Fruit fly (Drosophila melanogaster) whole organism, prepupa: ENCODE measurements around the gene CG43759.

ENCODE experiments used
- Blimp-1 ChIP-seq: fragments of 200-800 bp; sonication (Bioruptor generic); optimal IDR thresholded peaks from 3 replicates; lab custom pipeline; 2017; ENCODE audit warnings: missing biosample characterization, missing genetic modification characterization, mild to moderate bottlenecking, moderate library complexity, missing genetic modification reagents
- CG10669 ChIP-seq: fragments of 200-800 bp; sonication (Bioruptor generic); optimal IDR thresholded peaks from 3 replicates; lab custom pipeline; 2018; ENCODE audit warnings: missing biosample characterization, mild to moderate bottlenecking, missing genetic modification characterization, moderate library complexity
- CG11294 ChIP-seq: fragments of 200-800 bp; sonication (Bioruptor generic); IDR thresholded peaks from 2 replicates; pipeline ENCODE4 v1.3.6; 2022; ENCODE audit warnings: missing biosample characterization, missing genetic modification characterization
- CG11902 ChIP-seq: fragments of 200-800 bp; sonication (Bioruptor generic); optimal IDR thresholded peaks from 3 replicates; lab custom pipeline; 2016; ENCODE audit warnings: missing biosample characterization, missing genetic modification characterization
- CG15336 ChIP-seq: fragments of 200-800 bp; sonication (Bioruptor generic); IDR thresholded peaks from 2 replicates; pipeline ENCODE4 v1.3.6; 2022; ENCODE audit warnings: missing biosample characterization, missing genetic modification characterization
- CG3032 ChIP-seq: fragments of 200-800 bp; optimal IDR thresholded peaks from 2 replicates; lab custom pipeline; 2019; ENCODE audit warnings: missing biosample characterization, mild to moderate bottlenecking, missing genetic modification characterization, moderate library complexity
- CG31627 ChIP-seq: fragments of 200-800 bp; sonication (Bioruptor generic); optimal IDR thresholded peaks from 3 replicates; lab custom pipeline; 2016; ENCODE audit warnings: missing biosample characterization, missing genetic modification characterization
- CG34406 ChIP-seq: fragments of 200-800 bp; sonication (Bioruptor generic); optimal IDR thresholded peaks from 3 replicates; lab custom pipeline; 2016; ENCODE audit warnings: missing biosample characterization, missing genetic modification characterization
- CG4318 ChIP-seq: fragments of 200-800 bp; sonication (Bioruptor generic); optimal IDR thresholded peaks from 3 replicates; lab custom pipeline; 2017; ENCODE audit warnings: missing biosample characterization, mild to moderate bottlenecking, missing genetic modification characterization
- CG6163 ChIP-seq: fragments of 200-800 bp; sonication (Bioruptor generic); IDR thresholded peaks from 3 replicates; pipeline ENCODE4 v1.3.6; 2022; ENCODE audit warnings: missing biosample characterization, missing genetic modification characterization
- CG6276 ChIP-seq: fragments of 200-800 bp; sonication (Bioruptor generic); optimal IDR thresholded peaks from 2 replicates; lab custom pipeline; 2017; ENCODE audit warnings: missing biosample characterization, mild to moderate bottlenecking, missing genetic modification characterization
- CG6792 ChIP-seq: fragments of 200-800 bp; sonication (Bioruptor generic); optimal IDR thresholded peaks from 3 replicates; lab custom pipeline; 2016; ENCODE audit warnings: missing biosample characterization, missing genetic modification characterization
- CG6808 ChIP-seq: fragments of 200-800 bp; sonication (Bioruptor generic); optimal IDR thresholded peaks from 3 replicates; lab custom pipeline; 2017; ENCODE audit warnings: missing biosample characterization, missing genetic modification characterization, mild to moderate bottlenecking, moderate library complexity, missing genetic modification reagents
- CG7368 ChIP-seq: fragments of 200-800 bp; sonication (Bioruptor generic); optimal IDR thresholded peaks from 3 replicates; lab custom pipeline; 2016; ENCODE audit warnings: missing biosample characterization, missing genetic modification characterization
- CG8119 ChIP-seq: fragments of 200-800 bp; sonication (Bioruptor generic); IDR thresholded peaks from 3 replicates; pipeline ENCODE4 v1.3.6; 2022; ENCODE audit warnings: missing biosample characterization, missing genetic modification characterization
- CG8632 ChIP-seq: fragments of 200-800 bp; sonication (Bioruptor generic); optimal IDR thresholded peaks from 3 replicates; lab custom pipeline; 2016; ENCODE audit warnings: missing biosample characterization, missing genetic modification characterization
- CG9139 ChIP-seq: fragments of 200-800 bp; sonication (Bioruptor generic); optimal IDR thresholded peaks from 3 replicates; lab custom pipeline; 2017; ENCODE audit warnings: missing biosample characterization, mild to moderate bottlenecking, missing genetic modification characterization
- Eip75B ChIP-seq: fragments of 200-800 bp; sonication (Bioruptor generic); optimal IDR thresholded peaks from 3 replicates; lab custom pipeline; 2016; ENCODE audit warnings: missing biosample characterization, missing genetic modification characterization
- Eip78C ChIP-seq: fragments of 200-800 bp; sonication (Bioruptor generic); peaks from one replicate; lab custom pipeline; 2016; ENCODE audit warnings: missing biosample characterization, missing genetic modification characterization
- Eip93F ChIP-seq: fragments of 200-800 bp; sonication (Bioruptor generic); optimal IDR thresholded peaks from 2 replicates; lab custom pipeline; 2016; ENCODE audit warnings: missing biosample characterization, mild to moderate bottlenecking, missing genetic modification characterization
- Ets21C ChIP-seq: fragments of 200-800 bp; sonication (Bioruptor generic); optimal IDR thresholded peaks from 3 replicates; lab custom pipeline; 2016; ENCODE audit warnings: missing biosample characterization, missing genetic modification characterization
- Ets96B ChIP-seq: fragments of 200-800 bp; optimal IDR thresholded peaks from 2 replicates; lab custom pipeline; 2019; ENCODE audit warnings: missing biosample characterization, mild to moderate bottlenecking, missing genetic modification characterization, moderate library complexity
- Gug ChIP-seq: fragments of 200-800 bp; sonication (Bioruptor generic); IDR thresholded peaks from 2 replicates; pipeline ENCODE4 v1.3.6; 2022; ENCODE audit warnings: missing biosample characterization, missing genetic modification characterization
- Hr38 ChIP-seq: sonication (Bioruptor generic); optimal IDR thresholded peaks from 2 replicates; lab custom pipeline; 2016; ENCODE audit warnings: missing biosample characterization, missing genetic modification characterization
- Hr39 ChIP-seq: fragments of 200-800 bp; sonication (Bioruptor generic); optimal IDR thresholded peaks from 2 replicates; lab custom pipeline; 2016; ENCODE audit warnings: missing biosample characterization, missing genetic modification characterization
- Hr4 ChIP-seq: fragments of 200-800 bp; sonication (Bioruptor generic); optimal IDR thresholded peaks from 3 replicates; lab custom pipeline; 2016; ENCODE audit warnings: missing biosample characterization, missing genetic modification characterization
- Met ChIP-seq: fragments of 200-800 bp; sonication (Bioruptor generic); optimal IDR thresholded peaks from 3 replicates; lab custom pipeline; 2016; ENCODE audit warnings: missing biosample characterization, missing genetic modification characterization
- Sox14 ChIP-seq: fragments of 200-800 bp; sonication (Bioruptor generic); optimal IDR thresholded peaks from 3 replicates; lab custom pipeline; 2016; ENCODE audit warnings: missing biosample characterization, missing genetic modification characterization
- achi ChIP-seq: fragments of 200-800 bp; sonication (Bioruptor generic); optimal IDR thresholded peaks from 3 replicates; lab custom pipeline; 2016; ENCODE audit warnings: missing biosample characterization, missing genetic modification characterization
- acj6 ChIP-seq: fragments of 200-800 bp; sonication (Bioruptor generic); optimal IDR thresholded peaks from 3 replicates; lab custom pipeline; 2016; ENCODE audit warnings: missing biosample characterization, missing genetic modification characterization
- dac ChIP-seq: fragments of 200-800 bp; sonication (Bioruptor generic); optimal IDR thresholded peaks from 2 replicates; lab custom pipeline; 2017; ENCODE audit warnings: missing biosample characterization, mild to moderate bottlenecking, missing genetic modification characterization
- dsx ChIP-seq: fragments of 200-800 bp; optimal IDR thresholded peaks from 3 replicates; lab custom pipeline; 2019; ENCODE audit warnings: missing biosample characterization, mild to moderate bottlenecking, missing genetic modification characterization, moderate library complexity; ENCODE audit not compliant: poor library complexity, severe bottlenecking
- eg ChIP-seq: fragments of 200-800 bp; sonication (Bioruptor generic); IDR thresholded peaks from 3 replicates; pipeline ENCODE4 v1.3.6; 2022; ENCODE audit warnings: missing biosample characterization, missing genetic modification characterization
- esn ChIP-seq: fragments of 200-800 bp; sonication (Bioruptor generic); optimal IDR thresholded peaks from 2 replicates; lab custom pipeline; 2016; ENCODE audit warnings: missing biosample characterization, mild to moderate bottlenecking, missing genetic modification characterization, moderate library complexity
- fd59A ChIP-seq: fragments of 200-800 bp; sonication (Bioruptor generic); optimal IDR thresholded peaks from 2 replicates; lab custom pipeline; 2017; ENCODE audit warnings: missing biosample characterization, mild to moderate bottlenecking, missing genetic modification characterization, missing genetic modification reagents
- fd85E ChIP-seq: fragments of 200-800 bp; sonication (Bioruptor generic); optimal IDR thresholded peaks from 3 replicates; lab custom pipeline; 2016; ENCODE audit warnings: missing biosample characterization, missing genetic modification characterization
- net ChIP-seq: fragments of 200-800 bp; sonication (Bioruptor generic); optimal IDR thresholded peaks from 3 replicates; lab custom pipeline; 2016; ENCODE audit warnings: missing biosample characterization, missing genetic modification characterization
- salr ChIP-seq, 2 experiments: fragments of 200-800 bp; sonication (Bioruptor generic); optimal IDR thresholded peaks; 3 replicates each; lab custom pipeline; 2016 to 2018; ENCODE audit warnings: missing biosample characterization in 2 of 2, missing genetic modification characterization in 2 of 2, mild to moderate bottlenecking in 1 of 2
- svp ChIP-seq: fragments of 200-800 bp; sonication (Bioruptor generic); peaks from one replicate; lab custom pipeline; 2016; ENCODE audit warnings: missing biosample characterization, missing genetic modification characterization
- topi ChIP-seq: fragments of 200-800 bp; sonication (Bioruptor generic); optimal IDR thresholded peaks from 3 replicates; lab custom pipeline; 2016; ENCODE audit warnings: missing biosample characterization, missing genetic modification characterization

The CG43759 gene

DNA sequence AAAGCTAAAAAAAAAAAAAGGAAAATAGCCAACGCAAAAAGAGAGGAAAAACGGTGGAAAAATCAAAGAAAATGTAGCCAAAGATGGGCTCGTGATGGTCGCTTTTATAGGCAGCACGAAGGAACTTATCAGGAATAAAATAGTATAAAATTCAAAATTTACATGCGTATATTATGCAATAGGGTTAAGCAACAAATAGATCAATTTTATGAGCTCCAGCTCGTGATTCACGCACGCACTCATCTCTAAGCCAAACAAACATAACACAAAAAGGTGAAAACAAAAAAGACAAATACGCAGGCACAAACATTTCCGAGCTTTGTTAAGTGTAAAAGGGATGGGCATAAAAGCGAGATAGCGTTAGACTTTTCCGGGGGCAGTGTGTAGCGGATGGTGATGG lies 78.7 kb downstream of the CG43759 start (continued):
- no peak for TF ChIP-seq CG8632
- TF ChIP-seq salr (GFP tag; optimal IDR thresholded peaks at IDR 0.05; lab: Kevin White, UChicago), result peak in 1 of 2 experiments; percentile 49
- peak; percentile 75 for TF ChIP-seq CG6163
- TF ChIP-seq Hr4 (GFP tag; lab: Kevin White, UChicago), result peak; percentile 70
- no peak for TF ChIP-seq CG31627 (GFP tag; lab: Kevin White, UChicago)
- TF ChIP-seq CG6792 (GFP tag; lab: Kevin White, UChicago), result no peak
- TF ChIP-seq svp (GFP tag; lab: Kevin White, UChicago), result peak; percentile 64
- no peak for TF ChIP-seq Blimp-1 (GFP tag; lab: Kevin White, UChicago)
- no peak for TF ChIP-seq CG34406 (GFP tag; lab: Kevin White, UChicago)
- peak; percentile 27 for TF ChIP-seq CG4318
- TF ChIP-seq CG9139 (GFP tag; lab: Kevin White, UChicago), result no peak

DNA sequence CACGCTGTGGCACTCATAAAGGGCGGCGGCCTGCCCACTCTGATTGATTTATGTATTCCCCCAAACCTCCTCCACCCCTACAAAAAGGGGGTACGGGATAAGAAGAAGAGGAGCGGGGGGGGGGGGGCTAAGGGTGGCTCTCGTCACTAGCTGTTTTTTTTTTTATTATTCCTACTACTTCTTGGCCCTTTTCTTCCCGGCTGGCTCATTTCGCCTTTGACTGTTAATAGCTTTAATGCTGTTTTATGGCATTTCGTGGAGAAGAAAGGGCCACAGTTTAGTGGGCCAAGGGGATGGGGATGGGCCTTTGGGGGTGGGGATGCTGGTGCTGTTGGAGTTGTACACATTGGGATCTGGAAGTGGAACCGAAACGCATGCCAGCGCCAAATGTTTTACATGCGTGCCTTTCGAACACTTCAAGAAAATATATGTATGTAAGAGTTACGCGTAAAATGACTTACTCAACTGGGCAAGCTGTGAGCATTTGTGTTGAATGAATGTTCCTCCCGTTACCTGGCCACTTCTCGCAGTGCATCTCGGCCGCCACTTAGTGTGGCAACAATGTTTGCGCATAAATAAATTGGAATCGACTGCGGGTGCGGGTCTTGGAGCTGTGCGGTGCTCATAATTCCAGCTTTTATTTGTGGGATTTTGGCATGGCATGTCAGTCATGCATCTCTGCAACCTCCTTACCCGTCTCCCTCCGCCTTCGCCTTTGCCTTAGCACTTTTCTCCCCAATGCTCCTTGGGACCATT lies 80.2 kb downstream of the CG43759 start:
- peak; percentile 20 for TF ChIP-seq Eip78C (GFP tag; lab: Kevin White, UChicago)
- no peak for TF ChIP-seq CG8119 (GFP tag; lab: Robert Waterston, UW)
- TF ChIP-seq dsx (GFP tag; lab: Kevin White, UChicago), result peak; percentile 95
- TF ChIP-seq Ets21C (GFP tag; lab: Kevin White, UChicago), result no peak
- TF ChIP-seq Hr39 (GFP tag; lab: Kevin White, UChicago), result no peak
- no peak for TF ChIP-seq CG6163
- peak; percentile 30 for TF ChIP-seq svp (GFP tag; lab: Kevin White, UChicago)
- TF ChIP-seq net (GFP tag; lab: Kevin White, UChicago), result no peak

DNA sequence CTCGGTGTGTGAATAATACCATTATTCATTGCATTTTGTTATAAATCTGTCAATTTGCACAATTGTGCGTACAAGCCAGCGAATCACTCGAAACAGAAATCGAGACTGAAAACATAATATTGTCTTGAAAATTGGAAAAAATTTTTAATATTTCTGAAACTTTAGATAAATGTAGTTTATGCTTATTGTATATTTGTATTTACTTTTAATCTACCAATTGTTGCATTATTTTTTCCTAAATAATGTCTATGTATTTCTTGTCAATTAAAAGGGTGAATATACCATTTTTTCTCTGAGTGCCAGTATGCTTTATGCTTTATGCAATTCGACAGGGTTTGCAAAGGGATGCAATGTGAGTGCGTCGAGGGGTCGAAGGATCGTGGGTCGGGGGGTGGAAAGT lies 84.4 kb downstream of the CG43759 start:
- TF ChIP-seq Eip75B (GFP tag; lab: Kevin White, UChicago) (no peak), Sox14 (GFP tag; lab: Kevin White, UChicago) (no peak), CG10669 (GFP tag; lab: Kevin White, UChicago) (peak; percentile 15), Ets96B (peak; percentile 21), CG8119 (GFP tag; lab: Robert Waterston, UW) (no peak), Ets21C (GFP tag; lab: Kevin White, UChicago) (no peak), acj6 (GFP tag; lab: Kevin White, UChicago) (no peak), Gug (GFP tag; lab: Robert Waterston, UW) (no peak), dsx (GFP tag; lab: Kevin White, UChicago) (no peak), CG3032 (tag; lab: Kevin White, UChicago) (no peak), CG11294 (GFP tag; lab: Robert Waterston, UW) (no peak), CG6276 (no peak), svp (GFP tag; lab: Kevin White, UChicago) (peak; percentile 71), Eip78C (GFP tag; lab: Kevin White, UChicago) (peak; percentile 46), Met (peak; percentile 0), CG7368 (GFP tag; lab: Kevin White, UChicago) (no peak), net (GFP tag; lab: Kevin White, UChicago) (no peak)

DNA sequence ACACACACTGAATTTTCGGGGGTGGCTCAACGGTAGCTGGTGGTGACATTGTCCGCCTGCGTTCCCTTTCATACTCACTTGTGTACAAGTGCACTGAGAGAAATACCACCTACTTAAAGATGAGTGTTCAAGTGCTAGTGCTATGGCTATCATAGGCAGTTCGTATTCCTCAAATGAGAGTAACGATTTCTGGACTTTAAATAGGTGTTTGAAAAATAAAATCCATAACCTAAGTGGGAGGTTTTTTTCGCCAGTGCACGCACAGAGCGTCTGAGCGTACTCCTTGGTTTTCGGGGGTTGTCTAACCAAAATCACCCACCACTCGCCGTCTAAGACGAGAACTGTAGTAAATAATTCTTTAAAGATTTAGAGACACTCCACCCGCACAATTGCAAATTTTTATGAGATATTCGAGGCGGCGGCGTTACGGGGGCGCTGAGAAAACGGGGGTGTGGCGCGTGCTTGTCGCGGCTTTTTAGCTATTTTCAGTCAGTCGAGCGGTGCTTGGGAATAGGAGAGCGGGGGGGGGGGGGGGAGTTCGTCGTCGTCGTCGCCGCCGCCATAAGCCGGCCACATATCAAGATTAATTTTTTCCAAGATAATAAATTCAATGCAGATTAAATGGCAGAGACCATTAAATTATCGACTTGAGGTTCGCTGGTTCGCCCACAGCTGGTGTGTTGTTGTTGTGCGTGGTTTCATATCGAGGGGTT lies 88.1 kb downstream of the CG43759 start:
- peak; percentile 21 for TF ChIP-seq CG34406 (GFP tag; lab: Kevin White, UChicago)
- peak; percentile 8 for TF ChIP-seq CG11902 (GFP tag; lab: Kevin White, UChicago)
- no peak for TF ChIP-seq CG11294 (GFP tag; lab: Robert Waterston, UW)
- TF ChIP-seq fd85E (GFP tag; lab: Kevin White, UChicago), result no peak
- TF ChIP-seq CG6792 (GFP tag; lab: Kevin White, UChicago), result peak; percentile 50
- peak; percentile 70 for TF ChIP-seq Eip78C (GFP tag; lab: Kevin White, UChicago)
- TF ChIP-seq eg, result no peak
- TF ChIP-seq CG15336 (GFP tag; lab: Robert Waterston, UW), result no peak
- peak; percentile 50 for TF ChIP-seq Hr39 (GFP tag; lab: Kevin White, UChicago)
- TF ChIP-seq Sox14 (GFP tag; lab: Kevin White, UChicago), result peak; percentile 28
- TF ChIP-seq Eip75B (GFP tag; lab: Kevin White, UChicago), result peak; percentile 29
- TF ChIP-seq Ets21C (GFP tag; lab: Kevin White, UChicago), result peak; percentile 14
- no peak for TF ChIP-seq fd59A (GFP tag; lab: Kevin White, UChicago)
- TF ChIP-seq dsx (GFP tag; lab: Kevin White, UChicago), result no peak
- no peak for TF ChIP-seq CG8119 (GFP tag; lab: Robert Waterston, UW)
- peak; percentile 21 for TF ChIP-seq Ets96B
- no peak for TF ChIP-seq CG9139 (GFP tag; lab: Kevin White, UChicago)
- TF ChIP-seq CG4318, result no peak
- TF ChIP-seq achi (GFP tag; lab: Kevin White, UChicago), result peak; percentile 5
- no peak for TF ChIP-seq salr (GFP tag; optimal IDR thresholded peaks at IDR 0.05; lab: Kevin White, UChicago)
- TF ChIP-seq Eip93F (GFP tag; lab: Kevin White, UChicago), result no peak
- peak; percentile 61 for TF ChIP-seq esn (GFP tag; lab: Kevin White, UChicago)
- TF ChIP-seq Hr38 (GFP tag; lab: Kevin White, UChicago), result no peak
- peak; percentile 58 for TF ChIP-seq topi (GFP tag; lab: Kevin White, UChicago)
- TF ChIP-seq dac (GFP tag; lab: Kevin White, UChicago), result no peak
- no peak for TF ChIP-seq CG6808 (GFP tag; lab: Kevin White, UChicago)
